Worm (Caenorhabditis elegans) whole organism, L4 larva: ENCODE data around the gene str-131.

Source experiments
- F49E8.2 ChIP-seq: sonication (generic microtip); optimal IDR thresholded peaks from 2 replicates; lab custom pipeline; 2016; ENCODE audit warnings: missing compliant biosample characterization, mild to moderate bottlenecking, missing genetic modification characterization, borderline replicate concordance
- ZK546.5 ChIP-seq, 2 experiments: sonication (generic microtip); optimal IDR thresholded peaks; 2 replicates each; lab custom pipeline; 2017; ENCODE audit warnings: missing biosample characterization in 2 of 2, missing genetic modification characterization in 2 of 2
- aha-1 ChIP-seq: fragments of 150-350 bp; peaks from one replicate; lab custom pipeline; 2014; ENCODE audit warnings: missing biosample characterization, missing genetic modification characterization
- ama-1 ChIP-seq: fragments of 150-350 bp; optimal IDR thresholded peaks from 2 replicates; lab custom pipeline; 2014; ENCODE audit warnings: inconsistent platforms, mixed read lengths
- ces-1 ChIP-seq: fragments of 150-350 bp; sonication (generic microtip); optimal IDR thresholded peaks from 4 replicates; lab custom pipeline; 2014; ENCODE audit warnings: missing biosample characterization, missing genetic modification reagents, missing genetic modification characterization
- daf-19 ChIP-seq: fragments of 200-800 bp; sonication (Bioruptor generic); conservative IDR thresholded peaks from 2 replicates; pipeline ENCODE4 v1.3.6; 2022; ENCODE audit warnings: missing genetic modification characterization, missing compliant biosample characterization
- dve-1 ChIP-seq: sonication (generic microtip); optimal IDR thresholded peaks from 2 replicates; lab custom pipeline; 2017; ENCODE audit warnings: antibody characterized with exemption, mild to moderate bottlenecking, missing genetic modification characterization, missing compliant biosample characterization; ENCODE audit not compliant: insufficient read depth
- lin-15B ChIP-seq: fragments of 150-350 bp; sonication (generic microtip); optimal IDR thresholded peaks from 3 replicates; lab custom pipeline; 2014; ENCODE audit warnings: missing biosample characterization, missing genetic modification characterization
- nhr-28 ChIP-seq: fragments of 150-350 bp; optimal IDR thresholded peaks from 2 replicates; lab custom pipeline; 2014; ENCODE audit warnings: missing biosample characterization, missing genetic modification characterization
- nhr-48 ChIP-seq: sonication (generic microtip); optimal IDR thresholded peaks from 2 replicates; lab custom pipeline; 2016; ENCODE audit warnings: mild to moderate bottlenecking, missing genetic modification characterization, missing compliant biosample characterization

- TF ChIP-seq dve-1 (tag; lab: Kevin White, UChicago) (no peak), ZK546.5 (tag; optimal IDR thresholded peaks at IDR 0.05; lab: Kevin White, UChicago) (no peak), aha-1 (no peak), F49E8.2 (tag; lab: Kevin White, UChicago) (no peak), daf-19 (GFP tag; lab: Robert Waterston, UW) (no peak), nhr-28 (no peak), lin-15B (tag; lab: Kevin White, UChicago) (no peak), ces-1 (GFP tag; lab: Kevin White, UChicago) (no peak), ama-1 (lab: Kevin White, UChicago) (no peak), nhr-48 (tag; lab: Kevin White, UChicago) (no peak)
Observed at ce11 chrV:8095378-8095777, 13.9 kb upstream of the str-131 start, which contains the start of gene str-146.
